Worm (Caenorhabditis elegans): ENCODE data around the gene hpo-34.

hpo-34 gene

DNA sequence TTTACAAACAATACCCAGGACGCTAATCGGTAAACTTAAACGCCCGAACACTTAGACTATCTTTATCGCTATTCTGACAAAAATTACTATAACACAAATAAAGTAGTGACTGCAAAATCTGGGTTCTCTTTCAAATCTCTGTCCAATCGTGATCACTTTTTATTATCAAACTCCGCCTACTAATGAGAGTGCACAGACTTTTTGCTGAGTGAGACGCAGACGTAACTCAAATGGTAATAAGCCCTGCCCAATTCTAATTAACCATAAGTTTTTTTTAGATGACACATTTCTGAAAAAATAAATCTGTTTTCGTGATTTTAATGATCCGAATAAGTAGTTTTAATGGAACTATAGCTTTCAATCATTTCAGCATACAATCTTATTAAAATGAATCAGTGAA, 46.5 kb downstream of the hpo-34 start:
- TF ChIP-seq sdc-2 (tag; optimal IDR thresholded peaks at IDR 0.05) = peak; percentile 91
- TF ChIP-seq hlh-6 (tag; optimal IDR thresholded peaks at IDR 0.05) = no peak
- no peak for TF ChIP-seq ama-1 (optimal IDR thresholded peaks at IDR 0.05)

DNA sequence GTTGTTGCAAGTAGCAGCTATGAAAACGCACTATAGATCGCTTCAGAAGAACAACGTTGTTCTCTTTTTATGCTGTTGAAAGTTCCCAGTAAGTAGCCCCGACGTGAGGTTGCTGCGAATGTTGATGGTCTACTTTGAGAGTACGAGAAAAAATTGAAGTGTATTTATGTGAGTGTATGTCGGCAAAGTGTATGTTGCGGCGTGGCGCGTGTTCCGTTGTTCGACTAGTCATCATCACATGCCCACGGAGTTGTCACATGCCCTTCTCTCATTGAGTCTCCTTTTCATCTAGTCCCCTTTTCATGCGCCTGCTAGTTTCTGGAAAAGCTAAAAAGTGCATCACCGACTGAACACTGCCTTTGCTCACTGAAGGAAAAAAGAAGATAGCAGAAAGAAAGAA, 47.0 kb downstream of the hpo-34 start:
- no peak for TF ChIP-seq ceh-19 (GFP tag; optimal IDR thresholded peaks at IDR 0.05)
- TF ChIP-seq madf-2 (tag; optimal IDR thresholded peaks at IDR 0.05) = no peak
- TF ChIP-seq hlh-30 (tag; optimal IDR thresholded peaks at IDR 0.05; ENCODE audit: insufficient read depth) = peak; percentile 64

DNA sequence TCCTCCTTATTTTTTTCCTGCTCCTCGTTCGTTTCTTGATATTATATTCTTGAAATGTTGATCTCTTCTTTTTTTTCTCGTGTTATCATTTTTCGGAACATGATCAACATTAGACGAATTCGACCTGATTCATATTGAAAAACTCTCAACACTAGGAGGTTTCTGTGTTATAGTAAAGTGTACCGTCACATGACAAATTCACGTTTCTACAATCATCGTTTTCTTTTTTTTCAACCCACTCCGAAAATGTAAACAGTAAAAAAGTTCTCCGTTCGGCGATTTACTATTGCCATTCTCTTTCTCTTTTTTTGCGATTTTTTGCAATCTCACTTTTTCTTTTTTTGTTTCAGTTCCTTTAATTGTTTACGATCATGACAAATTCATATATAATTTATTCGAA, 47.5 kb downstream of the hpo-34 start:
- no peak for TF ChIP-seq nhr-11 (tag; optimal IDR thresholded peaks at IDR 0.05)
- TF ChIP-seq sox-2 (GFP tag; IDR thresholded peaks at IDR 0.05) = no peak
- no peak for TF ChIP-seq lim-6 (tag; optimal IDR thresholded peaks at IDR 0.05)
- no peak for TF ChIP-seq lin-11 (tag; optimal IDR thresholded peaks at IDR 0.05)
- no peak for TF ChIP-seq pax-1 (tag; optimal IDR thresholded peaks at IDR 0.05)
- TF ChIP-seq mec-3 (tag; optimal IDR thresholded peaks at IDR 0.05; ENCODE audit: borderline replicate concordance) = no peak
- no peak for TF ChIP-seq pha-4 (tag; optimal IDR thresholded peaks at IDR 0.05)
- TF ChIP-seq che-1 (tag; optimal IDR thresholded peaks at IDR 0.05) = no peak
- no peak for TF ChIP-seq ztf-16 (tag; optimal IDR thresholded peaks at IDR 0.05)
- TF ChIP-seq ama-1 (optimal IDR thresholded peaks at IDR 0.05) = no peak
- TF ChIP-seq pros-1 (tag; optimal IDR thresholded peaks at IDR 0.05) = no peak
- no peak for TF ChIP-seq ceh-31 (tag; optimal IDR thresholded peaks at IDR 0.05)
- TF ChIP-seq unc-3 (GFP tag; conservative IDR thresholded peaks at IDR 0.05) = no peak
- TF ChIP-seq unc-3 (tag; optimal IDR thresholded peaks at IDR 0.05) = no peak

DNA sequence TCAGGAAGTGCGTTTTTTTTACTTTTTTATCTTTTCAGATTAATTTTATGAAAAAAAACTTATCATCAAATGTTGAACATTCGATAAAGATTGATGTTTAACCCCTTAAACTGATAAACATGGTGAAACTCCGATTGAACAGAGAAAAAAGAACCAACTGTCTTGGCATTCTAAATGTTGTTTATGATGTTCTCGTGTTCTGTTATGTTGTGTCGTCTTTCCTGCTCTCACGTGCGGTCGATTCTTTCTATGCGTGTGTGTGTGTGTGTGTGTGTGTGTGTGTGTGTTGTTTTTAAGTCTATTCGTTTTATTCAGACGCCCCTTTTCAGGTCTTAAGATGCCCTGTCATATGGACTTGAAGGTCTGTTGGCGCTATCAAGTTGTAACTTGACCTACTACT, 49.3 kb downstream of the hpo-34 start:
- TF ChIP-seq eyg-1 (tag; optimal IDR thresholded peaks at IDR 0.05) = no peak
- TF ChIP-seq lim-6 (tag; optimal IDR thresholded peaks at IDR 0.05) = no peak
- no peak for TF ChIP-seq lin-11 (tag; optimal IDR thresholded peaks at IDR 0.05)
- no peak for TF ChIP-seq pros-1 (tag; optimal IDR thresholded peaks at IDR 0.05)
- TF ChIP-seq ceh-45 (GFP tag; IDR thresholded peaks at IDR 0.05) = no peak
- no peak for TF ChIP-seq ttx-3 (tag; optimal IDR thresholded peaks at IDR 0.05)
- TF ChIP-seq npax-4 (tag; optimal IDR thresholded peaks at IDR 0.05) = no peak
- no peak for TF ChIP-seq rnt-1 (tag; optimal IDR thresholded peaks at IDR 0.05)
- TF ChIP-seq dve-1 (tag; optimal IDR thresholded peaks at IDR 0.05) = no peak
- no peak for TF ChIP-seq elt-4 (tag; optimal IDR thresholded peaks at IDR 0.05)
- TF ChIP-seq C38D4.7 (GFP tag; optimal IDR thresholded peaks at IDR 0.05) = no peak
- TF ChIP-seq hlh-30 (tag; optimal IDR thresholded peaks at IDR 0.05; ENCODE audit: insufficient read depth) = no peak
- TF ChIP-seq F13H6.1 (tag; optimal IDR thresholded peaks at IDR 0.05) = no peak
- no peak for TF ChIP-seq ahr-1 (tag; optimal IDR thresholded peaks at IDR 0.05)
- no peak for TF ChIP-seq hlh-15 (tag; optimal IDR thresholded peaks at IDR 0.05)
- no peak for TF ChIP-seq ceh-19 (GFP tag; optimal IDR thresholded peaks at IDR 0.05)
- TF ChIP-seq ceh-22 (tag; optimal IDR thresholded peaks at IDR 0.05) = no peak
- no peak for TF ChIP-seq dmd-4 (tag; optimal IDR thresholded peaks at IDR 0.05; ENCODE audit: borderline replicate concordance)
- no peak for TF ChIP-seq tbx-2 (tag; optimal IDR thresholded peaks at IDR 0.05)

DNA sequence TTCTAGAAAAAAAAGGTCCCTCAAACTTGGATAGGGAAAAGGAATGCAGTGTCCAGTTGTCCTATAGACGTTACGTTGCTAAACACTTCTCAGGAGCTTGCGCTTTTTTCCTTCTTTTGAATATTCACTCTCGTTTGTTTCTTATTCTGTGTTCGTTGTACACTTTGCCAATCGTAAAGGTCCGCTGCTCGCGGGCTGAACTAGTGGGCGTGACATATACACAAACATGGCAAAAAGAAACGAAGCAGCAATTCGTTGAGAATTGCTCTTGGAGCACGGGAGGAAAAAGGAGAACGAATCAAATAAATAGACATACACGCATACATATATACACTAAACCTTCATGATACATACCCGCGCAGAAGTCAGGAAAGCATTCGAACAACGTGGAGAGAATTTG, 50.1 kb downstream of the hpo-34 start:
- TF ChIP-seq ahr-1 (tag; optimal IDR thresholded peaks at IDR 0.05) (no peak), unc-42 (tag; optimal IDR thresholded peaks at IDR 0.05) (no peak), fkh-6 (tag; optimal IDR thresholded peaks at IDR 0.05) (no peak), Y22D7AL.16 (tag; optimal IDR thresholded peaks at IDR 0.05) (no peak), eyg-1 (tag; optimal IDR thresholded peaks at IDR 0.05) (no peak), dmd-4 (tag; optimal IDR thresholded peaks at IDR 0.05; ENCODE audit: borderline replicate concordance) (no peak), K02D7.2 (tag; optimal IDR thresholded peaks at IDR 0.05) (no peak), hlh-8 (tag; optimal IDR thresholded peaks at IDR 0.05) (no peak), ttx-3 (tag; optimal IDR thresholded peaks at IDR 0.05) (no peak), F13H6.1 (tag; optimal IDR thresholded peaks at IDR 0.05) (no peak), pqm-1 (tag; optimal IDR thresholded peaks at IDR 0.05) (no peak), ref-2 (tag; optimal IDR thresholded peaks at IDR 0.05) (no peak), T23F11.4 (GFP tag; optimal IDR thresholded peaks at IDR 0.05) (no peak), ceh-30 (tag; optimal IDR thresholded peaks at IDR 0.05) (no peak), elt-4 (tag; optimal IDR thresholded peaks at IDR 0.05) (no peak)
